Worm (Caenorhabditis elegans): ENCODE measurements around the gene M60.7.

M60.7 gene

ce11 chrX:8268083-8268482, 7.1 kb upstream of the M60.7 start:
- TF ChIP-seq cebp-1 (GFP tag; IDR thresholded peaks at IDR 0.05): no peak
- TF ChIP-seq cebp-1 (tag; optimal IDR thresholded peaks at IDR 0.05): no peak
- no peak for TF ChIP-seq attf-3 (GFP tag; conservative IDR thresholded peaks at IDR 0.05)
- no peak for TF ChIP-seq nhr-120 (GFP tag; IDR thresholded peaks at IDR 0.05)
- no peak for TF ChIP-seq nhr-179 (tag; optimal IDR thresholded peaks at IDR 0.05)

- no peak for TF ChIP-seq let-526 (GFP tag; IDR thresholded peaks at IDR 0.05)
- TF ChIP-seq pbrm-1 (GFP tag; IDR thresholded peaks at IDR 0.05): no peak
- TF ChIP-seq C17E4.6 (GFP tag; IDR thresholded peaks at IDR 0.05): no peak
- TF ChIP-seq akir-1 (GFP tag; optimal IDR thresholded peaks at IDR 0.05): no peak
- TF ChIP-seq B0019.2 (GFP tag; conservative IDR thresholded peaks at IDR 0.05): no peak
- no peak for TF ChIP-seq fkh-3 (tag; optimal IDR thresholded peaks at IDR 0.05)
- TF ChIP-seq snpc-1.3 (tag; optimal IDR thresholded peaks at IDR 0.05; ENCODE audit: insufficient read depth): no peak
- TF ChIP-seq mcd-1 (GFP tag; IDR thresholded peaks at IDR 0.05): no peak
These were observed 1.8 kb upstream of the M60.7 start for ce11 chrX:8262734-8263133.

- no peak for TF ChIP-seq attf-5 (GFP tag; optimal IDR thresholded peaks at IDR 0.05)
- no peak for TF ChIP-seq zfh-2 (GFP tag; conservative IDR thresholded peaks at IDR 0.05)
- peak; percentile 87 for TF ChIP-seq cebp-1 (GFP tag; IDR thresholded peaks at IDR 0.05)
- TF ChIP-seq cebp-1 (tag; optimal IDR thresholded peaks at IDR 0.05): peak; percentile 97
- TF ChIP-seq aptf-3 (GFP tag; IDR thresholded peaks at IDR 0.05): no peak
- no peak for TF ChIP-seq ztf-3 (GFP tag; optimal IDR thresholded peaks at IDR 0.05)
- TF ChIP-seq K12H6.12 (tag; optimal IDR thresholded peaks at IDR 0.05): peak; percentile 39
- no peak for TF ChIP-seq lag-1 (GFP tag; IDR thresholded peaks at IDR 0.05)
- TF ChIP-seq nfyb-1 (GFP tag; IDR thresholded peaks at IDR 0.05): 0 out of 2 replicates have a peak, but pooled peaks have one; percentile 13
These were observed 3.3 kb downstream of the M60.7 start for ce11 chrX:8257687-8258086.

- TF ChIP-seq F52B5.7 (tag; optimal IDR thresholded peaks at IDR 0.05) (no peak), pha-4 (tag; optimal IDR thresholded peaks at IDR 0.05) (no peak), ztf-26 (tag; optimal IDR thresholded peaks at IDR 0.05) (no peak), tlf-1 (GFP tag; optimal IDR thresholded peaks at IDR 0.05) (no peak), aptf-2 (GFP tag; conservative IDR thresholded peaks at IDR 0.05) (no peak), F57A8.1 (GFP tag; optimal IDR thresholded peaks at IDR 0.05) (no peak), lin-35 (GFP tag; optimal IDR thresholded peaks at IDR 0.05) (no peak), B0019.2 (GFP tag; conservative IDR thresholded peaks at IDR 0.05) (no peak), F57C9.4 (tag; optimal IDR thresholded peaks at IDR 0.05) (no peak), sdz-38 (tag; optimal IDR thresholded peaks at IDR 0.05) (no peak), snpc-3.4 (tag; optimal IDR thresholded peaks at IDR 0.05) (no peak)
These were observed 5.5 kb downstream of the M60.7 start for ce11 chrX:8255433-8255832.

- peak; percentile 42; the same call in 1 of the 2 replicates for TF ChIP-seq hmg-1.2 (GFP tag; IDR thresholded peaks at IDR 0.05)
- TF ChIP-seq egrh-3 (GFP tag; IDR thresholded peaks at IDR 0.05): 0 out of 2 replicates have a peak, but pooled peaks have one; percentile 10
- peak; percentile 14 for TF ChIP-seq ceh-27 (GFP tag; optimal IDR thresholded peaks at IDR 0.05)
- TF ChIP-seq cebp-1 (GFP tag; IDR thresholded peaks at IDR 0.05): no peak
- TF ChIP-seq cebp-1 (tag; optimal IDR thresholded peaks at IDR 0.05): peak; percentile 11
- peak; percentile 73 for TF ChIP-seq zfh-2 (GFP tag; conservative IDR thresholded peaks at IDR 0.05)
- TF ChIP-seq F23B12.7 (tag; optimal IDR thresholded peaks at IDR 0.05; ENCODE audit: insufficient read depth): no peak
These were observed 8.7 kb downstream of the M60.7 start, which contains the start of gene M60.6 for ce11 chrX:8252293-8252692. Gene M60.6 (minus strand): TSS chrX:8252458.
